Worm (Caenorhabditis elegans) whole organism, young adult: ENCODE data around the gene nspg-3.

ENCODE experiments used
- F57A8.1 ChIP-seq: fragments of 200-800 bp; sonication (Bioruptor generic); optimal IDR thresholded peaks from 2 replicates; lab custom pipeline; 2018; ENCODE audit warnings: mild to moderate bottlenecking, missing genetic modification characterization, moderate library complexity, missing compliant biosample characterization
- ZK185.1 ChIP-seq: sonication (generic microtip); optimal IDR thresholded peaks from 2 replicates; lab custom pipeline; 2016; ENCODE audit warnings: mild to moderate bottlenecking, missing genetic modification characterization, missing compliant biosample characterization; ENCODE audit not compliant: poor library complexity, severe bottlenecking
- attf-3 ChIP-seq: fragments of 200-800 bp; sonication (Bioruptor generic); conservative IDR thresholded peaks from 2 replicates; pipeline ENCODE4 v1.3.6; 2022; ENCODE audit warnings: missing genetic modification reagents, missing genetic modification characterization, missing compliant biosample characterization
- bed-1 ChIP-seq: fragments of 200-800 bp; sonication (Bioruptor generic); IDR thresholded peaks from 2 replicates; pipeline ENCODE4 v1.3.6; 2022; ENCODE audit warnings: missing genetic modification reagents, missing genetic modification characterization, missing compliant biosample characterization
- dpl-1 ChIP-seq: fragments of 150-350 bp; optimal IDR thresholded peaks from 2 replicates; lab custom pipeline; 2014; ENCODE audit warnings: missing biosample characterization, missing genetic modification reagents, missing genetic modification characterization
- him-1 ChIP-seq: sonication (generic microtip); optimal IDR thresholded peaks from 2 replicates; lab custom pipeline; 2016; ENCODE audit warnings: missing genotype, missing genetic modification reagents, missing genetic modification characterization, missing compliant biosample characterization
- hsf-1 ChIP-seq: fragments of 200-800 bp; sonication (Bioruptor generic); IDR thresholded peaks from 2 replicates; pipeline ENCODE4 v1.3.6; 2022; ENCODE audit warnings: missing genetic modification reagents, missing genetic modification characterization, missing compliant biosample characterization
- nhr-27 ChIP-seq: fragments of 200-800 bp; sonication (Bioruptor generic); optimal IDR thresholded peaks from 2 replicates; lab custom pipeline; 2018; ENCODE audit warnings: mild to moderate bottlenecking, missing genetic modification characterization, moderate library complexity, missing compliant biosample characterization
- nhr-90 ChIP-seq: sonication (generic microtip); optimal IDR thresholded peaks from 2 replicates; lab custom pipeline; 2016; ENCODE audit warnings: missing genotype, mild to moderate bottlenecking, missing genetic modification characterization, missing compliant biosample characterization
- repo-1 ChIP-seq: sonication (generic microtip); optimal IDR thresholded peaks from 2 replicates; lab custom pipeline; 2017; ENCODE audit warnings: mild to moderate bottlenecking, missing genetic modification characterization, missing compliant biosample characterization

DNA sequence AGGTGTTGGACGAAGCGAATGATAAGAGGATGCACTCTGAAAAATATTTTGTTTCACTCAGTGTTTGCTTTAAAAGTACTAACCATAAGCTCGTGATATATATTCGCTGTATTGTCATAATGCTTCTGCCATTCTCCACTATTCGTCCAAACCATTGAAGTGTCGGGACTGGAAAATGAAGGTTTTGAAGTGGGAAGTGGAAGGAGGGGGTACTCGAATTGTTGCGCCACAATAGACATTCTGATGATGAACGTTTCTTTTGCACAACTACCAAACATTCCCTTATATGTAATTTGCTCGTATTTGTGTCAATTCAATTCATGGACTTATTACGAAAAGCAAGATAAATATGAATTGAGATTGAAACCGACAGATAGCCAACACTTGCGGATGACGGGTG, 23.7 kb downstream of the nspg-3 start:
- TF ChIP-seq dpl-1 (no peak), hsf-1 (no peak), attf-3 (no peak), bed-1 (GFP tag; lab: Robert Waterston, UW) (no peak), him-1 (tag; lab: Kevin White, UChicago) (no peak), repo-1 (no peak), F57A8.1 (GFP tag; lab: Kevin White, UChicago) (no peak), nhr-27 (tag; lab: Kevin White, UChicago) (no peak), ZK185.1 (tag; lab: Kevin White, UChicago) (no peak), nhr-90 (no peak)
